Worm (Caenorhabditis elegans) whole organism, L1 larva: ENCODE data around the gene oac-3.

ENCODE experiments used
- F16B12.6 ChIP-seq: fragments of 150-350 bp; optimal IDR thresholded peaks from 2 replicates; lab custom pipeline; 2014; ENCODE audit warnings: missing biosample characterization, missing genetic modification characterization
- Y116A8C.19 ChIP-seq: sonication (generic microtip); optimal IDR thresholded peaks from 2 replicates; lab custom pipeline; 2016; ENCODE audit warnings: missing compliant biosample characterization, missing genetic modification characterization, borderline replicate concordance
- ceh-88 ChIP-seq: fragments of 200-800 bp; sonication (Bioruptor generic); IDR thresholded peaks from 2 replicates; pipeline ENCODE4 v1.3.6; 2022; ENCODE audit warnings: missing genetic modification characterization, missing compliant biosample characterization
- lin-14 ChIP-seq: fragments of 200-800 bp; sonication (Bioruptor generic); optimal IDR thresholded peaks from 2 replicates; lab custom pipeline; 2018; ENCODE audit warnings: mild to moderate bottlenecking, missing genetic modification characterization, moderate library complexity, missing compliant biosample characterization
- lin-15B ChIP-seq: fragments of 150-350 bp; sonication (generic microtip); optimal IDR thresholded peaks from 3 replicates; lab custom pipeline; 2014; ENCODE audit warnings: missing biosample characterization, missing genetic modification characterization
- lsy-2 ChIP-seq, 2 experiments: fragments of 150-350 bp; optimal IDR thresholded peaks; 2 replicates each; lab custom pipeline; 2014; ENCODE audit warnings: missing biosample characterization in 2 of 2, missing genetic modification characterization in 2 of 2
- nhr-12 ChIP-seq: sonication (generic microtip); optimal IDR thresholded peaks from 2 replicates; lab custom pipeline; 2017; ENCODE audit warnings: missing biosample characterization, missing genetic modification characterization
- nhr-237 ChIP-seq: fragments of 150-350 bp; optimal IDR thresholded peaks from 2 replicates; lab custom pipeline; 2014; ENCODE audit warnings: missing biosample characterization, missing genetic modification characterization
- nhr-77 ChIP-seq: fragments of 150-350 bp; optimal IDR thresholded peaks from 2 replicates; lab custom pipeline; 2014; ENCODE audit warnings: missing biosample characterization, missing genetic modification characterization
- skn-1 ChIP-seq: fragments of 150-350 bp; optimal IDR thresholded peaks from 2 replicates; lab custom pipeline; 2014; ENCODE audit warnings: missing biosample characterization, missing genetic modification characterization
- unc-62 ChIP-seq: fragments of 150-350 bp; optimal IDR thresholded peaks from 2 replicates; lab custom pipeline; 2014; ENCODE audit warnings: missing biosample characterization, missing genetic modification reagents, missing genetic modification characterization
- xbp-1 ChIP-seq: sonication (generic microtip); optimal IDR thresholded peaks from 2 replicates; lab custom pipeline; 2016; ENCODE audit warnings: missing genetic modification characterization, missing compliant biosample characterization
- ztf-11 ChIP-seq, 2 experiments: sonication (generic microtip); optimal IDR thresholded peaks; 2 replicates each; lab custom pipeline; 2016 to 2017; ENCODE audit warnings: missing genetic modification characterization in 2 of 2, missing biosample characterization in 1 of 2, missing compliant biosample characterization in 1 of 2

ce11 chrV:13898356-13898755, 957 bp upstream of the oac-3 start, which contains the start of gene cyp-35C1:
- TF ChIP-seq xbp-1 = no peak
- no peak for TF ChIP-seq nhr-77
- TF ChIP-seq lin-15B = no peak
- no peak for TF ChIP-seq skn-1
- TF ChIP-seq unc-62 (GFP tag; lab: Kevin White, UChicago) = no peak
- TF ChIP-seq Y116A8C.19 = no peak
- no peak for TF ChIP-seq lsy-2 (tag; optimal IDR thresholded peaks at IDR 0.05; lab: Kevin White, UChicago)
- no peak for TF ChIP-seq ceh-88 (GFP tag; lab: Robert Waterston, UW)
- no peak for TF ChIP-seq ztf-11 (tag; optimal IDR thresholded peaks at IDR 0.05; lab: Kevin White, UChicago)
- no peak for TF ChIP-seq F16B12.6 (tag; lab: Kevin White, UChicago)
- TF ChIP-seq nhr-12 = no peak
- TF ChIP-seq nhr-237 (tag; lab: Kevin White, UChicago) = no peak
- TF ChIP-seq lin-14 = no peak
